Fruit fly (Drosophila melanogaster): ENCODE measurements around the gene Oatp33Ea.

Oatp33Ea gene

DNA sequence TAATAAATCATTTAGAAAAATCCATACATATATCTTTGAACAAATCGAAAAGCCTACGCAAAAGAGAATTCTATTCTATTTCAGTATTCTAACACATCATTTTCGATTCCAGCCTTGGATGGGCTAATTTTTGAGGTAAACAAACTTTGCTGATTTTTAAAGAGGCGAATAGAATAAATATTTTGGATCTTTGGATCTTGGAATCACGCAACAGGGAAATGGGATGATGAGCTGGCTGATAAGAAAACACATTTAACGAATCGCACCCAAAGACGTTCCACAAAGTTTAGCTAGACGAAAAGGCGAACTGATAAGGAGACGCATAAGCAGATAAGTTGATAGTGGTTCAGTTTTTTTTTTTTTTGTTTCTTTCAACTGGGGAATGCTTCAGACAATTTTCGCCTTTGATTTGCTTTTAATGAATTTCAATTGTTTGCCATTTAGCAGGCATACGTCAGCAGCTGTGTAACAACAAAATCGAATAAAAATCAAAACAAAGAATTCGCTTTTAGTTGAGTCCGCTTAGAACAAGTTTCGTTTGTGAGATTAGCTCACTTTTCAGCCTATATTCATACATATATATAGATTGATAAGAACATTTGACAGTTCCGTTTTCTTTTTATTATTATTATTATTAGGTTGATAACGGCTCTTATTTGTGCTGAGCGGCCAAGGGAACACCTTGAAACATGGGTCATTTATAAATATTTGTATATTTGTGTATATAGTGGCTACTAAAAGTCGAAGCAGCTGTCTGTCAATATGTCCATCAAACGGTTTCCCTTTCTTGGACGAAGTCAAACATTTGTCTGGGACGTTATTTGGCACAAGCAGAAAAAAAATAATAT, 19.7 kb upstream of the Oatp33Ea start:
- peak; percentile 1 for TF ChIP-seq cic (GFP tag; optimal IDR thresholded peaks at IDR 0.05)
- peak; percentile 29 for TF ChIP-seq kay (GFP tag; ENCODE audit: borderline replicate concordance)
- TF ChIP-seq Crg-1 (GFP tag; optimal IDR thresholded peaks at IDR 0.05): no peak

dm6 chr2L:12464065-12464464, 18.3 kb upstream of the Oatp33Ea start:
- TF ChIP-seq CG33017 (tag; optimal IDR thresholded peaks at IDR 0.05) (no peak), CG12768 (GFP tag; optimal IDR thresholded peaks at IDR 0.05) (peak; percentile 57), CG14711 (tag; optimal IDR thresholded peaks at IDR 0.05) (no peak), cnc (optimal IDR thresholded peaks at IDR 0.05) (no peak), Crg-1 (GFP tag; optimal IDR thresholded peaks at IDR 0.05) (no peak), toe (GFP tag; optimal IDR thresholded peaks at IDR 0.05) (no peak), CG7045 (GFP tag; optimal IDR thresholded peaks at IDR 0.05) (no peak), CG11617 (GFP tag; optimal IDR thresholded peaks at IDR 0.05) (no peak), kay (GFP tag; ENCODE audit: borderline replicate concordance) (no peak), CG5204 (GFP tag; optimal IDR thresholded peaks at IDR 0.05) (no peak), bab1 (GFP tag; optimal IDR thresholded peaks at IDR 0.05) (no peak), Mnt (GFP tag; optimal IDR thresholded peaks at IDR 0.05) (peak; percentile 55), cic (GFP tag; optimal IDR thresholded peaks at IDR 0.05) (peak; percentile 74), tj (GFP tag; optimal IDR thresholded peaks at IDR 0.05) (peak; percentile 43), Hr96 (GFP tag; optimal IDR thresholded peaks at IDR 0.05) (no peak), CG1620 (GFP tag; optimal IDR thresholded peaks at IDR 0.05) (no peak), Clk (GFP tag; optimal IDR thresholded peaks at IDR 0.05) (no peak), CG7101 (tag; optimal IDR thresholded peaks at IDR 0.05) (no peak), ovo (GFP tag; optimal IDR thresholded peaks at IDR 0.05) (no peak), pad (GFP tag; optimal IDR thresholded peaks at IDR 0.05) (no peak)

dm6 chr2L:12463037-12463436, 17.3 kb upstream of the Oatp33Ea start:
- TF ChIP-seq kay (GFP tag; ENCODE audit: borderline replicate concordance) (no peak), toe (GFP tag; optimal IDR thresholded peaks at IDR 0.05) (no peak), CG33017 (tag; optimal IDR thresholded peaks at IDR 0.05) (peak; percentile 24), CG14711 (tag; optimal IDR thresholded peaks at IDR 0.05) (peak; percentile 42), Crg-1 (GFP tag; optimal IDR thresholded peaks at IDR 0.05) (peak; percentile 26), Hr96 (GFP tag; optimal IDR thresholded peaks at IDR 0.05) (no peak), Mnt (GFP tag; optimal IDR thresholded peaks at IDR 0.05) (peak; percentile 41), cnc (optimal IDR thresholded peaks at IDR 0.05) (no peak), CG1620 (GFP tag; optimal IDR thresholded peaks at IDR 0.05) (no peak), CG12768 (GFP tag; optimal IDR thresholded peaks at IDR 0.05) (no peak), Clk (GFP tag; optimal IDR thresholded peaks at IDR 0.05) (no peak), tj (GFP tag; optimal IDR thresholded peaks at IDR 0.05) (no peak), CG5204 (GFP tag; optimal IDR thresholded peaks at IDR 0.05) (no peak), CG7101 (tag; optimal IDR thresholded peaks at IDR 0.05) (peak; percentile 53), cic (GFP tag; optimal IDR thresholded peaks at IDR 0.05) (peak; percentile 65), bab1 (GFP tag; optimal IDR thresholded peaks at IDR 0.05) (no peak), ovo (GFP tag; optimal IDR thresholded peaks at IDR 0.05) (peak; percentile 51), CG7045 (GFP tag; optimal IDR thresholded peaks at IDR 0.05) (no peak), CG11617 (GFP tag; optimal IDR thresholded peaks at IDR 0.05) (peak; percentile 10), pad (GFP tag; optimal IDR thresholded peaks at IDR 0.05) (peak; percentile 33)

DNA sequence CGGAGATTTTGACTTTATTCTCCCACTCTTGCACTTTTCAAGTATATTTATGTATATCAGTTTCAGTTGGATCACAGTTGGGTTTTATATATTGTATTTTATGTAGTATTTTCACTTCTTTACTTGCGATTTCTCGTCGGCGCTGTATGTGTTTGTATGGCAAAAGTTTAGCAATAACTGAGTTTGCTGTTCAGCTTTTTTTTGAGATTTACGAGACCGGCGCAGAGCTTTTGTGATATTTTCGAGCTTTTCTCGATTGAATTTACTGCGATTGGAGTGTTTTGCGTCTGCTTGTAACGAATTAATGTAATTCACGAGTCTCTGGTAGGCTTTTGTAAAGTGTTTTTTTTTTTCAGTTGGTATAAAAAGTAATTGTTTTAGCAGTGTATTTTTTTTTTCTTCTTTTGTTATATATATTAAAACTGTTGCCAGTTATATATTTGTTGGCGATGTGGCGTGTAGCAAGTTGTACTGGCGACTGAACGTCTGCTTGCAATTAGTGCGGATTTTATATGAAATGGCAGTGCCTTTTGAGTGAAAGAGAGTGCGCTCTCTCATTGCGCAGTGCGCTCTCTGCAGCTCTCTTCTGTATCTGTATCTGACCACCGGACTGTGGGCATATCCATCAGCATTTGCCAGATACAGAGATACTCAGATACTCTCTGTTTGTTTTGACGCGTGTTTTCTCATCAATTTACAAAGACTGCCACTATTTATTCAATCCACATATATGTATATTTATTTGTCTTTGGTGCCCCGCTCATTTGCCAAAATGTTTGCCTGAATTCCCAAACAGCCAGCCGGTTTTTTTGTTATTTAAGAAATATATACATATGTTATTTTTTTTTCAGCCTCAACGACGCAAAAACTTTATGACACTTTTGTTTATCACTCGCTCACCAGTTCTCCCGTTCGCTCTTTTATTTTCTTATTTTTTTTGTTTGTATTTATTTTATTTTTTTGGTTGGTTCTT, 15.3 kb upstream of the Oatp33Ea start:
- no peak for TF ChIP-seq tj (GFP tag; optimal IDR thresholded peaks at IDR 0.05)
- peak; percentile 82 for TF ChIP-seq cic (GFP tag; optimal IDR thresholded peaks at IDR 0.05)
- peak; percentile 50 for TF ChIP-seq Hr96 (GFP tag; optimal IDR thresholded peaks at IDR 0.05)
- peak; percentile 89 for TF ChIP-seq Crg-1 (GFP tag; optimal IDR thresholded peaks at IDR 0.05)
- TF ChIP-seq CG1620 (GFP tag; optimal IDR thresholded peaks at IDR 0.05): peak; percentile 53
- TF ChIP-seq CG33017 (tag; optimal IDR thresholded peaks at IDR 0.05): peak; percentile 84
- TF ChIP-seq bab1 (GFP tag; optimal IDR thresholded peaks at IDR 0.05): peak; percentile 44
- peak; percentile 77 for TF ChIP-seq CG7045 (GFP tag; optimal IDR thresholded peaks at IDR 0.05)
- TF ChIP-seq Mnt (GFP tag; optimal IDR thresholded peaks at IDR 0.05): peak; percentile 70
- TF ChIP-seq toe (GFP tag; optimal IDR thresholded peaks at IDR 0.05): peak; percentile 34
- peak; percentile 89 for TF ChIP-seq CG12768 (GFP tag; optimal IDR thresholded peaks at IDR 0.05)
- TF ChIP-seq CG11617 (GFP tag; optimal IDR thresholded peaks at IDR 0.05): peak; percentile 67
- TF ChIP-seq ovo (GFP tag; optimal IDR thresholded peaks at IDR 0.05): peak; percentile 83
- TF ChIP-seq CG7101 (tag; optimal IDR thresholded peaks at IDR 0.05): peak; percentile 82
- peak; percentile 61 for TF ChIP-seq CG14711 (tag; optimal IDR thresholded peaks at IDR 0.05)
- TF ChIP-seq CG5204 (GFP tag; optimal IDR thresholded peaks at IDR 0.05): peak; percentile 67
- no peak for TF ChIP-seq cnc (optimal IDR thresholded peaks at IDR 0.05)
- peak; percentile 66 for TF ChIP-seq pad (GFP tag; optimal IDR thresholded peaks at IDR 0.05)
- peak; percentile 4 for TF ChIP-seq Clk (GFP tag; optimal IDR thresholded peaks at IDR 0.05)
- peak; percentile 97 for TF ChIP-seq kay (GFP tag; ENCODE audit: borderline replicate concordance)

DNA sequence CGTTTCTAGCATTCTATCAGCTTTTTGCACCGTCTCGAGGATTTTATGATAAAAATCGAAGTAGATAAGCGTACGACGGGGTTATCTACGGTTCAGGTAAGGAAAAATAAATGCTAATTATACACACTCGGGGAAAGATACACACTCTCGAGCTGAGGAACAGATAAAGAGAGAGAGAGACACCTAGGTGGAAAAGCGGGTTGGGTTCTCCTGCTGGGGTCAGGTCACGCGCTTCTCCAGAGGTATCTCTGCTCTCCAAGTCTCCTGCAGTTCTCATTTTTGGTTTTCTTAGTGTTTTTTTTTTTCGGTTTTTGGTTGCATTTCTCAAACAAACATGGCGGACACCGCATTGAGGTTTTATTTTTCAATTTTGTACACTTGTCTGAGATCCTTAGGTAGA, 14.1 kb upstream of the Oatp33Ea start:
- no peak for TF ChIP-seq Clk (GFP tag; optimal IDR thresholded peaks at IDR 0.05)
- no peak for TF ChIP-seq Mnt (GFP tag; optimal IDR thresholded peaks at IDR 0.05)
- no peak for TF ChIP-seq CG7101 (tag; optimal IDR thresholded peaks at IDR 0.05)
- no peak for TF ChIP-seq CG12768 (GFP tag; optimal IDR thresholded peaks at IDR 0.05)
- no peak for TF ChIP-seq kay (GFP tag; ENCODE audit: borderline replicate concordance)
- TF ChIP-seq ovo (GFP tag; optimal IDR thresholded peaks at IDR 0.05): no peak
- TF ChIP-seq Crg-1 (GFP tag; optimal IDR thresholded peaks at IDR 0.05): no peak
- no peak for TF ChIP-seq tj (GFP tag; optimal IDR thresholded peaks at IDR 0.05)
- TF ChIP-seq pad (GFP tag; optimal IDR thresholded peaks at IDR 0.05): no peak
- TF ChIP-seq CG33017 (tag; optimal IDR thresholded peaks at IDR 0.05): no peak
- no peak for TF ChIP-seq cic (GFP tag; optimal IDR thresholded peaks at IDR 0.05)
- no peak for TF ChIP-seq CG1620 (GFP tag; optimal IDR thresholded peaks at IDR 0.05)
- no peak for TF ChIP-seq cnc (optimal IDR thresholded peaks at IDR 0.05)
- no peak for TF ChIP-seq bab1 (GFP tag; optimal IDR thresholded peaks at IDR 0.05)
- TF ChIP-seq CG7045 (GFP tag; optimal IDR thresholded peaks at IDR 0.05): no peak
- TF ChIP-seq Hr96 (GFP tag; optimal IDR thresholded peaks at IDR 0.05): no peak
- no peak for TF ChIP-seq toe (GFP tag; optimal IDR thresholded peaks at IDR 0.05)
- no peak for TF ChIP-seq CG11617 (GFP tag; optimal IDR thresholded peaks at IDR 0.05)
